Worm (Caenorhabditis elegans) whole organism, L2 larva: ENCODE data around the gene Y61B8A.6.

Experiments
- R02D3.7 ChIP-seq: fragments of 150-350 bp; optimal IDR thresholded peaks from 2 replicates; lab custom pipeline; 2014; ENCODE audit warnings: missing biosample characterization, missing genetic modification characterization
- alr-1 ChIP-seq: fragments of 150-350 bp; optimal IDR thresholded peaks from 2 replicates; lab custom pipeline; 2014; ENCODE audit warnings: missing biosample characterization, missing genetic modification characterization
- ama-1 ChIP-seq: fragments of 150-350 bp; optimal IDR thresholded peaks from 2 replicates; lab custom pipeline; 2018; ENCODE audit warnings: inconsistent platforms
- egl-27 ChIP-seq: sonication (generic microtip); optimal IDR thresholded peaks from 3 replicates; lab custom pipeline; 2017; ENCODE audit warnings: missing biosample characterization, missing genetic modification reagents, missing genetic modification characterization
- elt-1 ChIP-seq: fragments of 150-350 bp; optimal IDR thresholded peaks from 2 replicates; lab custom pipeline; 2014; ENCODE audit warnings: missing biosample characterization, missing genetic modification characterization
- elt-3 ChIP-seq: sonication (generic microtip); optimal IDR thresholded peaks from 2 replicates; lab custom pipeline; 2017; ENCODE audit warnings: missing biosample characterization, missing genetic modification characterization
- gmeb-1 ChIP-seq: fragments of 150-350 bp; optimal IDR thresholded peaks from 2 replicates; lab custom pipeline; 2014; ENCODE audit warnings: missing biosample characterization, missing genetic modification characterization
- lin-39 ChIP-seq: fragments of 150-350 bp; optimal IDR thresholded peaks from 2 replicates; lab custom pipeline; 2014; ENCODE audit warnings: missing biosample characterization, missing genetic modification reagents, missing genetic modification characterization
- lsy-2 ChIP-seq, 2 experiments: fragments of 150-350 bp in 1 of 2; sonication (generic microtip) in 1 of 2; optimal IDR thresholded peaks; 2 replicates each; lab custom pipeline; 2014 to 2017; ENCODE audit warnings: missing biosample characterization in 2 of 2, missing genetic modification characterization in 2 of 2
- nhr-11 ChIP-seq: fragments of 150-350 bp; optimal IDR thresholded peaks from 2 replicates; lab custom pipeline; 2014; ENCODE audit warnings: missing biosample characterization, missing genetic modification characterization
- nhr-21 ChIP-seq: fragments of 150-350 bp; optimal IDR thresholded peaks from 2 replicates; lab custom pipeline; 2014; ENCODE audit warnings: missing biosample characterization, missing genetic modification characterization
- nhr-77 ChIP-seq: fragments of 150-350 bp; optimal IDR thresholded peaks from 2 replicates; lab custom pipeline; 2014; ENCODE audit warnings: missing biosample characterization, missing genetic modification characterization
- snpc-4 ChIP-seq: fragments of 150-350 bp; optimal IDR thresholded peaks from 2 replicates; lab custom pipeline; 2014; ENCODE audit warnings: missing biosample characterization, missing genetic modification characterization
- zag-1 ChIP-seq: fragments of 150-350 bp; optimal IDR thresholded peaks from 2 replicates; lab custom pipeline; 2014; ENCODE audit warnings: missing biosample characterization, missing genetic modification characterization

ce11 chrV:17215602-17216001 is 36.1 kb upstream of the Y61B8A.6 start:
- no peak for TF ChIP-seq lsy-2 (tag; optimal IDR thresholded peaks at IDR 0.05; lab: Kevin White, UChicago)
- no peak for TF ChIP-seq gmeb-1 (tag; lab: Kevin White, UChicago)
- TF ChIP-seq zag-1 (tag; lab: Kevin White, UChicago), result no peak
- TF ChIP-seq lin-39 (tag; lab: Kevin White, UChicago), result no peak
- TF ChIP-seq snpc-4 (tag; lab: Kevin White, UChicago), result no peak
- TF ChIP-seq alr-1, result no peak
- TF ChIP-seq ama-1 (lab: Kevin White, UChicago), result no peak
- no peak for TF ChIP-seq nhr-77
- no peak for TF ChIP-seq nhr-11
- no peak for TF ChIP-seq nhr-21 (tag; lab: Kevin White, UChicago)
- TF ChIP-seq egl-27, result no peak
- TF ChIP-seq R02D3.7 (tag; lab: Kevin White, UChicago), result no peak
- TF ChIP-seq elt-1, result no peak
- no peak for TF ChIP-seq elt-3 (tag; lab: Kevin White, UChicago)
